Fruit fly (Drosophila melanogaster) whole organism: ENCODE measurements around the gene Arf1.

Experiments
- CG8478 ChIP-seq: fragments of >200 bp; optimal IDR thresholded peaks from 2 replicates; lab custom pipeline; 2018; ENCODE audit warnings: inconsistent platforms
- Dll ChIP-seq: fragments of >200 bp; optimal IDR thresholded peaks from 2 replicates; lab custom pipeline; 2017
- EcR ChIP-seq, 2 experiments: fragments of >200 bp; optimal IDR thresholded peaks; 2 replicates each; lab custom pipeline; 2017; ENCODE audit warnings: missing biosample characterization in 2 of 2, missing genetic modification characterization in 2 of 2, missing genetic modification reagents in 2 of 2
- pan ChIP-seq: fragments of >200 bp; optimal IDR thresholded peaks from 2 replicates; lab custom pipeline; 2017
- psq ChIP-seq: fragments of >200 bp; optimal IDR thresholded peaks from 2 replicates; lab custom pipeline; 2017
- usp ChIP-seq: fragments of >200 bp; optimal IDR thresholded peaks from 2 replicates; lab custom pipeline; 2017; ENCODE audit warnings: missing biosample characterization, missing genetic modification characterization, mixed read lengths

The Arf1 gene

dm6 chr3L:22871845-22872361 is at the start of gene Arf1, which contains the start of gene CG11109:
Gene Arf1, minus strand, starts transcription at chr3L:22872231.
Gene CG11109, plus strand, starts transcription at chr3L:22872200.
- TF ChIP-seq Dll (lab: Kevin White, UChicago) (no peak), pan (no peak), psq (lab: Kevin White, UChicago) (no peak), usp (GFP tag; lab: Kevin White, UChicago) (no peak), CG8478 (no peak), EcR (GFP tag; optimal IDR thresholded peaks at IDR 0.05; lab: Kevin White, UChicago) (no peak)

DNA sequence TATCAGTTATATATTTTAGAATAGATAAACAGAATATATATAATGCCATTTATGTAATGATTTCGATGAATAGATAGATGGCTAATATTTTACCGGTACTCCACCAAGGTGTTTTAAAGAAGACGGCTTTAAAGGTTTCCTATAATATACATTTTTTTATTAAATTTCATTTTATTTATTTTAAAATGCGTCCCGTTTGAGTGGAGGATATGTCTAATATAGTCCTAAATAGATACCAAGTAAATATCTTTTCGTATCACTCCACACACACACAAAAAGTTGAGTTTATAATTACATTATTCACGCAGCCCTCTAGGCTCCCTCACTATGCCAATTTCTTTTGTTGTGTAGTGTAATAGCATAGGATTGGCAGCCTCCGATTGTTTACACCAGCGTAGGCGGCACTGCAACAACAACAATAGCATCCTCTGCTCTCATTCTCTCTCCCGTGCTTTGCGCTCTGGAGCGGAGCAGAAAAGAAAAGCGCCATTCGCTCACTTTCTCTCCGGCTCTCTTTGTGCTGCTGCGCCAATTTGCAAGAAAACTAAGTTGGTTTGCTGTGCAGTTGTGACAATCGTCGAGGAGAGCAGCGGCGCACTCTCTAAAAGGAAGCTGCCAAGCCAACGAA is 38.0 kb upstream of the Arf1 start, which contains the start of gene CG12768:
TSS of gene CG12768 (plus strand) at position 578 of the 628 bp plus-strand sequence.
- TF ChIP-seq Dll (lab: Kevin White, UChicago) (peak; percentile 83), usp (GFP tag; lab: Kevin White, UChicago) (no peak)

DNA sequence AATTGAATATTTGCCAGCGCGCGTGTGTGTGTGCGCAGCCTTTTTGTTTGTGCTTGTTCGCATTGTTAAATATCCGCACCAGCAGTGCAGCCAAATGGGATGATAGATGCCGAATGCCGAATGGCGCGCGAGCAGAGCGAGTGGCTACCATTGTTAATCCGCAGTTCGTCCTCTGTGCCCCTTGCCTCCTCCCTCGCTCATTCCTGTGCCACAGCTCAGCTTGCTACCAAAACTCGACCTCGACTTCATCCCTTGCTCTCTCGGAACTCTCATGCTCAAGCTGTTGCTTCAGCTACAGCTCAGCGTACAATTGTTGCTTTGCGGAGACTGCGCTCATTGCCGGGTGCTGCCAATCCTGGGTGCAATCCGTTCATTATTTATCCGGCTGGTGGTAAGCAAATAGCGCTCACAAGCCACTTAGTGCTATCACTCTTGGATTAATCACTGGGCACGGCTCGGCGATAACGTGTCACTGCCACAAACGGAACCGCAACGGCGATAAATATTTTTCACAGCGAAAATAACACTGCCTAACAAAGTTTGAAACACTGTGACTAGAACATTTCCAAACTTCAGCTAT is 37.4 kb upstream of the Arf1 start:
- TF ChIP-seq usp (GFP tag; lab: Kevin White, UChicago) (no peak), EcR (GFP tag; optimal IDR thresholded peaks at IDR 0.05; lab: Kevin White, UChicago) (no peak), psq (lab: Kevin White, UChicago) (no peak), Dll (lab: Kevin White, UChicago) (no peak), pan (no peak), CG8478 (no peak)

DNA sequence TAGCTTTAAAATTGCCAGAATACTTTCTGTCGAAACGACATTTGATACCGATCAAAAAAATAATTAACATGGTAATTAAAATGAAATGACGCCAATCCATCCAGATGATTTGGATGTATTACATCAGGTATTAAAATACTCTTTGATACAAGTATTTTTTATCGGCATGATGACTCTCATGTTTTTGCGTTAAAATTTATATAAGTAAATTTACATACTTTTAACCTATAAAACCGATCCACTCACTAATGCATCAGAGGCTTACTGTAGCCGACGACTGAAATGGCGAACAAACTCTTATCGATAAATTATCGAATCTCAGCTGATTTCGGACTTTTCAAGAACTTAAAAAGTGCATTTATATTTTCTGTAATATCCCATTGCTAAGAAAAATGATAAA is 29.6 kb upstream of the Arf1 start, which contains the start of gene BoYb:
TSS of gene BoYb (plus strand) at position 301 of the 400 bp plus-strand sequence.
- TF ChIP-seq psq (lab: Kevin White, UChicago) (no peak), CG8478 (no peak), pan (no peak), Dll (lab: Kevin White, UChicago) (no peak), usp (GFP tag; lab: Kevin White, UChicago) (no peak), EcR (GFP tag; optimal IDR thresholded peaks at IDR 0.05; lab: Kevin White, UChicago) (no peak)

DNA sequence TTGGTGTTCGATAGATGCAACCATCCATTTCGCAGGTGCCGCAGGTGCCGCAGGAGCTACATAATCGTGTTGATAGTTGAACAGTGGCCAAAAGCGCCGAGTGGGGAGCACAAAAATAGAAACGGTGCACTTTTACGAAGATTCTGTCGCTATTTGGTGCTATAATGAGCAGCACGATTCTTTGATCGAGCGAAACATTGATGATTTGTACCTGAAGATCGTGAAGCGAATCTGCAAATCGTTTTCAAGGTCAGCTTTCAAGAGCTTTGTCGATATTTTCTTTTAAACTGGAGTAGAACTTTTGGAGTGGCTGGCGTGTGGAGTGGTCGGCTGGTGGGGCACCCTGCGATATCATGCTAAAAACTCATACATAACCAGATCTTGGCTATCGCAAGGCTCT is 26.4 kb upstream of the Arf1 start, which contains the start of gene CG11131:
TSS of gene CG11131 (plus strand) at position 301 of the 400 bp plus-strand sequence.
- TF ChIP-seq usp (GFP tag; lab: Kevin White, UChicago) (no peak), psq (lab: Kevin White, UChicago) (no peak), CG8478 (no peak), pan (no peak)

- TF ChIP-seq EcR (GFP tag; optimal IDR thresholded peaks at IDR 0.05; lab: Kevin White, UChicago): no peak
- no peak for TF ChIP-seq usp (GFP tag; lab: Kevin White, UChicago)
- no peak for TF ChIP-seq Dll (lab: Kevin White, UChicago)
- TF ChIP-seq CG8478: no peak
- TF ChIP-seq psq (lab: Kevin White, UChicago): no peak
- TF ChIP-seq pan: no peak
These were observed 22.8 kb upstream of the Arf1 start for dm6 chr3L:22894689-22895283.

- no peak for TF ChIP-seq Dll (lab: Kevin White, UChicago)
- TF ChIP-seq CG8478: no peak
- TF ChIP-seq EcR (GFP tag; optimal IDR thresholded peaks at IDR 0.05; lab: Kevin White, UChicago): no peak
- no peak for TF ChIP-seq psq (lab: Kevin White, UChicago)
- TF ChIP-seq usp (GFP tag; lab: Kevin White, UChicago): no peak
- TF ChIP-seq pan: no peak
These were observed 19.0 kb upstream of the Arf1 start for dm6 chr3L:22891009-22891408.

- no peak for TF ChIP-seq psq (lab: Kevin White, UChicago)
- no peak for TF ChIP-seq CG8478
These were observed 18.0 kb upstream of the Arf1 start for dm6 chr3L:22890024-22890423.

- no peak for TF ChIP-seq Dll (lab: Kevin White, UChicago)
- no peak for TF ChIP-seq CG8478
- TF ChIP-seq psq (lab: Kevin White, UChicago): no peak
- no peak for TF ChIP-seq EcR (GFP tag; optimal IDR thresholded peaks at IDR 0.05; lab: Kevin White, UChicago)
These were observed 16.7 kb upstream of the Arf1 start for dm6 chr3L:22888591-22889258.

DNA sequence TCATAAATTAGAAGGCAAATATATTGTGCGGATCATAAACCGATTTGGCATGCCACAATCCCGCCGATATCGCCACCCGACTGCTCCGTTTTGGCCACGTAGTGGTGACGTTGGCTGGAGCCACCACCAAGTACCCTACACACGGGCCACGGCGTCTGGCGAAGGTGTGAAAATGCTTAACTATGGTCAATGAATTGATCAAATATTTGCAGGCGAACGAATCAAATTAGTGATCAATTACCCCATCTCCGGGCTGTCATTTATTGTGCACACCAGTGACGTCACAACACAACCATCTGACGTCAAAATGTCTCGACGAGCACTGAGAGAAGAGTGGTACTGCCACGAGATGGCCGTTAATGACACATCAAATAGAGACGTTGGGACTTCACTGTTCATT is 15.6 kb upstream of the Arf1 start:
- no peak for TF ChIP-seq CG8478

dm6 chr3L:22886939-22887338 is 14.9 kb upstream of the Arf1 start:
- TF ChIP-seq pan (no peak), Dll (lab: Kevin White, UChicago) (no peak), usp (GFP tag; lab: Kevin White, UChicago) (no peak), CG8478 (no peak), EcR (GFP tag; optimal IDR thresholded peaks at IDR 0.05; lab: Kevin White, UChicago) (no peak), psq (lab: Kevin White, UChicago) (no peak)

DNA sequence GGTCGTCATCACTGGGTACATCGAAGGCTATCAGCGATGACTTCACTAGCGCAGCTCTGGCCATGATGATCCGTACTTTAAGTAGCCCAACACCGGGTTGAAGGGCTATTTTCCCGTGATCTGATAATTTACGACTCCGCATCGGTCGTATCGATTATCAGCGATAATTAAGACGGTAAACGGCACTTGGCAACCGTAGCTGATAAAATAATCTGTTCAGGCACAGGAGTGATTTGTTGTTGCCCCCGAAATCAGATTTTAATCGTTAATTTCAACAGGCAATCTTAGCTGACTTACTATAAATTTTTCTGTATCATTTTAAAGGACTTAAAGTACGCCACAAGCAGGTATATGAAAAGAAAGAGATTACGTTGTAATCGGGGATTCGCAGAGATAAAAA is 13.8 kb upstream of the Arf1 start:
- TF ChIP-seq EcR (GFP tag; optimal IDR thresholded peaks at IDR 0.05; lab: Kevin White, UChicago) (no peak), pan (no peak), CG8478 (no peak), Dll (lab: Kevin White, UChicago) (no peak), usp (GFP tag; lab: Kevin White, UChicago) (no peak), psq (lab: Kevin White, UChicago) (no peak)
